Worm (Caenorhabditis elegans) whole organism, young adult: ENCODE results near the gene T28C12.1.

Source experiments
- D2030.7 ChIP-seq: fragments of 200-800 bp; sonication (Bioruptor generic); IDR thresholded peaks from 2 replicates; pipeline ENCODE4 v1.3.6; 2022; ENCODE audit warnings: missing genetic modification reagents, missing genetic modification characterization, missing compliant biosample characterization
- F22D6.2 ChIP-seq: sonication (generic microtip); optimal IDR thresholded peaks from 2 replicates; lab custom pipeline; 2016; ENCODE audit warnings: mild to moderate bottlenecking, missing genetic modification characterization, missing compliant biosample characterization
- F33H1.4 ChIP-seq: fragments of 200-800 bp; sonication (Bioruptor generic); IDR thresholded peaks from 2 replicates; pipeline ENCODE4 v1.3.6; 2022; ENCODE audit warnings: missing genetic modification reagents, missing genetic modification characterization, missing compliant biosample characterization
- F39B2.1 ChIP-seq: fragments of 200-800 bp; sonication (Bioruptor generic); IDR thresholded peaks from 2 replicates; pipeline ENCODE4 v1.3.6; 2022; ENCODE audit warnings: missing genetic modification reagents, missing genetic modification characterization, missing compliant biosample characterization
- F55B11.4 ChIP-seq: sonication (generic microtip); optimal IDR thresholded peaks from 2 replicates; lab custom pipeline; 2016; ENCODE audit warnings: missing compliant biosample characterization, missing genetic modification characterization, borderline replicate concordance; ENCODE audit not compliant: insufficient read depth
- T07F8.4 ChIP-seq: sonication (generic microtip); optimal IDR thresholded peaks from 2 replicates; lab custom pipeline; 2016; ENCODE audit warnings: mild to moderate bottlenecking, missing genetic modification characterization, moderate library complexity, missing compliant biosample characterization
- T26A5.8 ChIP-seq: sonication (generic microtip); optimal IDR thresholded peaks from 2 replicates; lab custom pipeline; 2016; ENCODE audit warnings: missing genetic modification characterization, missing compliant biosample characterization
- Y79H2A.3 ChIP-seq: fragments of 200-800 bp; sonication (Bioruptor generic); conservative IDR thresholded peaks from 2 replicates; pipeline ENCODE4 v1.3.6; 2022; ENCODE audit warnings: missing genetic modification reagents, missing genetic modification characterization, missing compliant biosample characterization
- aptf-3 ChIP-seq: fragments of 200-800 bp; sonication (Bioruptor generic); IDR thresholded peaks from 2 replicates; pipeline ENCODE4 v1.3.6; 2022; ENCODE audit warnings: missing genetic modification characterization, missing compliant biosample characterization
- cebp-2 ChIP-seq: fragments of 200-800 bp; sonication (Bioruptor generic); IDR thresholded peaks from 2 replicates; pipeline ENCODE4 v1.3.6; 2022; ENCODE audit warnings: missing genetic modification characterization, missing compliant biosample characterization
- ceh-91 ChIP-seq: fragments of 200-800 bp; sonication (Bioruptor generic); IDR thresholded peaks from 2 replicates; pipeline ENCODE4 v1.3.6; 2022; ENCODE audit warnings: missing genetic modification reagents, missing genetic modification characterization, missing compliant biosample characterization
- die-1 ChIP-seq: sonication (generic microtip); optimal IDR thresholded peaks from 2 replicates; lab custom pipeline; 2016; ENCODE audit warnings: missing genotype, mild to moderate bottlenecking, missing genetic modification characterization, missing compliant biosample characterization
- efl-1 ChIP-seq: fragments of 150-350 bp; optimal IDR thresholded peaks from 2 replicates; lab custom pipeline; 2014; ENCODE audit warnings: missing biosample characterization, missing genetic modification reagents, missing genetic modification characterization
- egl-18 ChIP-seq: fragments of 200-800 bp; sonication (Bioruptor generic); IDR thresholded peaks from 2 replicates; pipeline ENCODE4 v1.3.6; 2022; ENCODE audit warnings: missing genetic modification reagents, missing genetic modification characterization, missing compliant biosample characterization
- egl-44 ChIP-seq: fragments of 200-800 bp; sonication (Bioruptor generic); IDR thresholded peaks from 2 replicates; pipeline ENCODE4 v1.3.6; 2022; ENCODE audit warnings: missing genetic modification reagents, missing genetic modification characterization, missing compliant biosample characterization
- gei-17 ChIP-seq: fragments of 200-800 bp; sonication (Bioruptor generic); optimal IDR thresholded peaks from 2 replicates; lab custom pipeline; 2018; ENCODE audit warnings: mild to moderate bottlenecking, missing genetic modification characterization, missing compliant biosample characterization
- hmg-20 ChIP-seq: fragments of 200-800 bp; sonication (Bioruptor generic); IDR thresholded peaks from 2 replicates; pipeline ENCODE4 v1.3.6; 2022; ENCODE audit warnings: missing genetic modification reagents, missing genetic modification characterization, missing compliant biosample characterization
- let-607 ChIP-seq, 2 experiments: fragments of 200-800 bp in 1 of 2; sonication (Bioruptor generic) in 1 of 2; sonication (generic microtip) in 1 of 2; optimal IDR thresholded peaks; 2 replicates each; lab custom pipeline; 2016 to 2018; ENCODE audit warnings: mild to moderate bottlenecking in 2 of 2, missing compliant biosample characterization in 2 of 2, missing genetic modification characterization in 2 of 2, moderate library complexity in 2 of 2, missing genotype in 1 of 2
- lin-26 ChIP-seq: fragments of 200-800 bp; sonication (Bioruptor generic); IDR thresholded peaks from 2 replicates; pipeline ENCODE4 v1.3.6; 2022; ENCODE audit warnings: missing genetic modification reagents, missing genetic modification characterization, missing compliant biosample characterization
- madf-6 ChIP-seq: fragments of 200-800 bp; sonication (Bioruptor generic); IDR thresholded peaks from 2 replicates; pipeline ENCODE4 v1.3.6; 2022; ENCODE audit warnings: missing genetic modification reagents, missing genetic modification characterization, missing compliant biosample characterization
- madf-8 ChIP-seq: fragments of 200-800 bp; sonication (Bioruptor generic); conservative IDR thresholded peaks from 2 replicates; pipeline ENCODE4 v1.3.6; 2022; ENCODE audit warnings: missing genetic modification reagents, missing genetic modification characterization, missing compliant biosample characterization
- nhr-179 ChIP-seq: sonication (generic microtip); optimal IDR thresholded peaks from 2 replicates; lab custom pipeline; 2016; ENCODE audit warnings: mild to moderate bottlenecking, missing genetic modification characterization, missing compliant biosample characterization
- nhr-80 ChIP-seq: sonication (generic microtip); optimal IDR thresholded peaks from 2 replicates; lab custom pipeline; 2016; ENCODE audit warnings: missing genetic modification characterization, missing compliant biosample characterization
- pha-4 ChIP-seq: fragments of 150-350 bp; sonication (generic microtip); optimal IDR thresholded peaks from 2 replicates; lab custom pipeline; 2014; ENCODE audit warnings: missing biosample characterization, missing genetic modification reagents, missing genetic modification characterization
- rcor-1 ChIP-seq: fragments of 200-800 bp; sonication (Bioruptor generic); IDR thresholded peaks from 2 replicates; pipeline ENCODE4 v1.3.6; 2022; ENCODE audit warnings: missing genetic modification reagents, missing genetic modification characterization, missing compliant biosample characterization
- rpc-1 ChIP-seq, 2 experiments: fragments of 150-350 bp in 1 of 2; sonication (generic microtip) in 1 of 2; optimal IDR thresholded peaks; 2 replicates each; lab custom pipeline; 2014 to 2018; ENCODE audit warnings: missing biosample characterization in 1 of 2, missing genetic modification characterization in 1 of 2, missing genetic modification reagents in 1 of 2, missing genotype in 1 of 2
- snpc-1.1 ChIP-seq: sonication (generic microtip); optimal IDR thresholded peaks from 2 replicates; lab custom pipeline; 2017; ENCODE audit warnings: missing genetic modification characterization, mild to moderate bottlenecking, missing compliant biosample characterization, antibody characterized with exemption, moderate library complexity, missing genotype, missing genetic modification reagents; ENCODE audit not compliant: insufficient read depth
- unc-130 ChIP-seq: sonication (generic microtip); optimal IDR thresholded peaks from 2 replicates; lab custom pipeline; 2016; ENCODE audit warnings: missing genetic modification reagents, missing genetic modification characterization, missing compliant biosample characterization
- xnd-1 ChIP-seq: sonication (generic microtip); optimal IDR thresholded peaks from 2 replicates; lab custom pipeline; 2016; ENCODE audit warnings: missing genotype, missing genetic modification reagents, missing genetic modification characterization, missing compliant biosample characterization
- ztf-28 ChIP-seq: fragments of 200-800 bp; sonication (Bioruptor generic); IDR thresholded peaks from 2 replicates; pipeline ENCODE4 v1.3.6; 2022; ENCODE audit warnings: missing genetic modification reagents, missing genetic modification characterization, missing compliant biosample characterization
- ztf-6 ChIP-seq: fragments of 200-800 bp; sonication (Bioruptor generic); IDR thresholded peaks from 2 replicates; pipeline ENCODE4 v1.3.6; 2022; ENCODE audit warnings: missing genetic modification reagents, missing genetic modification characterization, missing compliant biosample characterization

T28C12.1 gene

ce11 chrV:6296536-6296935 is 35.2 kb upstream of the T28C12.1 start:
- TF ChIP-seq aptf-3 (peak; percentile 40; the same call in 1 of the 2 replicates), F33H1.4 (GFP tag; lab: Robert Waterston, UW) (0 out of 2 replicates have a peak, but pooled peaks have one; percentile 10), madf-6 (GFP tag; lab: Robert Waterston, UW) (peak; percentile 17; the same call in 1 of the 2 replicates), D2030.7 (GFP tag; lab: Robert Waterston, UW) (peak; percentile 30; the same call in 1 of the 2 replicates), madf-8 (GFP tag; lab: Robert Waterston, UW) (peak; percentile 50; the same call in 1 of the 2 replicates)

- peak; percentile 79 for TF ChIP-seq nhr-80
- TF ChIP-seq hmg-20 (GFP tag; lab: Robert Waterston, UW), result no peak
Observed at ce11 chrV:6301046-6301445, 30.7 kb upstream of the T28C12.1 start.

ce11 chrV:6302465-6302864 is 29.2 kb upstream of the T28C12.1 start:
- no peak for TF ChIP-seq ceh-91
- no peak for TF ChIP-seq gei-17 (GFP tag; lab: Kevin White, UChicago)
- TF ChIP-seq F55B11.4, result no peak
- no peak for TF ChIP-seq cebp-2
- no peak for TF ChIP-seq nhr-179 (tag; lab: Kevin White, UChicago)
- TF ChIP-seq rpc-1 (optimal IDR thresholded peaks at IDR 0.05; lab: Kevin White, UChicago), result no peak
- no peak for TF ChIP-seq rpc-1 (tag; optimal IDR thresholded peaks at IDR 0.05; lab: Kevin White, UChicago)
- TF ChIP-seq pha-4, result no peak
- no peak for TF ChIP-seq egl-18 (GFP tag; lab: Robert Waterston, UW)
- TF ChIP-seq ztf-6 (GFP tag; lab: Robert Waterston, UW), result no peak
- no peak for TF ChIP-seq snpc-1.1 (tag; lab: Kevin White, UChicago)
- no peak for TF ChIP-seq ztf-28
- TF ChIP-seq T26A5.8 (tag; lab: Kevin White, UChicago), result no peak

- TF ChIP-seq T07F8.4 (tag; lab: Kevin White, UChicago) (no peak), die-1 (tag; lab: Kevin White, UChicago) (no peak), Y79H2A.3 (GFP tag; lab: Robert Waterston, UW) (no peak), rcor-1 (GFP tag; lab: Robert Waterston, UW) (no peak), let-607 (tag; optimal IDR thresholded peaks at IDR 0.05; lab: Kevin White, UChicago) (no peak), aptf-3 (no peak), xnd-1 (tag; lab: Kevin White, UChicago) (no peak), unc-130 (no peak), madf-8 (GFP tag; lab: Robert Waterston, UW) (no peak), hmg-20 (GFP tag; lab: Robert Waterston, UW) (no peak), nhr-179 (tag; lab: Kevin White, UChicago) (no peak), egl-44 (GFP tag; lab: Robert Waterston, UW) (no peak), F22D6.2 (tag; lab: Kevin White, UChicago) (no peak), F39B2.1 (GFP tag; lab: Robert Waterston, UW) (no peak)
Observed at ce11 chrV:6303471-6303870, 28.2 kb upstream of the T28C12.1 start, which contains the start of gene sago-1. sago-1 (plus strand) TSS chrV:6303771.

ce11 chrV:6311936-6312335 is 19.8 kb upstream of the T28C12.1 start:
- TF ChIP-seq madf-6 (GFP tag; lab: Robert Waterston, UW) (peak; percentile 62), lin-26 (GFP tag; lab: Robert Waterston, UW) (no peak), let-607 (tag; optimal IDR thresholded peaks at IDR 0.05; lab: Kevin White, UChicago) (no peak), efl-1 (GFP tag; lab: Kevin White, UChicago) (peak; percentile 60), egl-18 (GFP tag; lab: Robert Waterston, UW) (no peak), madf-8 (GFP tag; lab: Robert Waterston, UW) (0 out of 2 replicates have a peak, but pooled peaks have one; percentile 7)
